Fruit fly (Drosophila melanogaster) whole organism, prepupa: ENCODE results near the gene eIF1A.

Experiments
- Blimp-1 ChIP-seq: fragments of 200-800 bp; sonication (Bioruptor generic); optimal IDR thresholded peaks from 3 replicates; lab custom pipeline; 2017; ENCODE audit warnings: missing biosample characterization, missing genetic modification characterization, mild to moderate bottlenecking, moderate library complexity, missing genetic modification reagents
- CG10631 ChIP-seq: fragments of 200-800 bp; sonication (Bioruptor generic); optimal IDR thresholded peaks from 2 replicates; lab custom pipeline; 2016; ENCODE audit warnings: missing biosample characterization, missing genetic modification characterization
- CG10669 ChIP-seq: fragments of 200-800 bp; sonication (Bioruptor generic); optimal IDR thresholded peaks from 3 replicates; lab custom pipeline; 2018; ENCODE audit warnings: missing biosample characterization, mild to moderate bottlenecking, missing genetic modification characterization, moderate library complexity
- CG11294 ChIP-seq: fragments of 200-800 bp; sonication (Bioruptor generic); IDR thresholded peaks from 2 replicates; pipeline ENCODE4 v1.3.6; 2022; ENCODE audit warnings: missing biosample characterization, missing genetic modification characterization
- CG11762 ChIP-seq: fragments of 200-800 bp; sonication (Bioruptor generic); optimal IDR thresholded peaks from 3 replicates; lab custom pipeline; 2016; ENCODE audit warnings: missing biosample characterization, missing genetic modification characterization; ENCODE audit not compliant: insufficient read depth
- CG11902 ChIP-seq: fragments of 200-800 bp; sonication (Bioruptor generic); optimal IDR thresholded peaks from 3 replicates; lab custom pipeline; 2016; ENCODE audit warnings: missing biosample characterization, missing genetic modification characterization
- CG1621 ChIP-seq: fragments of 200-800 bp; sonication (Bioruptor generic); optimal IDR thresholded peaks from 3 replicates; lab custom pipeline; 2018; ENCODE audit warnings: missing biosample characterization, mild to moderate bottlenecking, missing genetic modification characterization
- CG16779 ChIP-seq: fragments of 200-800 bp; sonication (Bioruptor generic); optimal IDR thresholded peaks from 3 replicates; lab custom pipeline; 2017; ENCODE audit warnings: missing biosample characterization, mild to moderate bottlenecking, missing genetic modification characterization
- CG3032 ChIP-seq: fragments of 200-800 bp; optimal IDR thresholded peaks from 2 replicates; lab custom pipeline; 2019; ENCODE audit warnings: missing biosample characterization, mild to moderate bottlenecking, missing genetic modification characterization, moderate library complexity
- CG31627 ChIP-seq: fragments of 200-800 bp; sonication (Bioruptor generic); optimal IDR thresholded peaks from 3 replicates; lab custom pipeline; 2016; ENCODE audit warnings: missing biosample characterization, missing genetic modification characterization
- CG32006 ChIP-seq: fragments of 200-800 bp; sonication (Bioruptor generic); optimal IDR thresholded peaks from 3 replicates; lab custom pipeline; 2017; ENCODE audit warnings: missing biosample characterization, mild to moderate bottlenecking, missing genetic modification characterization
- CG3919 ChIP-seq: fragments of 200-800 bp; sonication (Bioruptor generic); optimal IDR thresholded peaks from 3 replicates; lab custom pipeline; 2016; ENCODE audit warnings: missing biosample characterization, missing genetic modification characterization
- CG4318 ChIP-seq: fragments of 200-800 bp; sonication (Bioruptor generic); optimal IDR thresholded peaks from 3 replicates; lab custom pipeline; 2017; ENCODE audit warnings: missing biosample characterization, mild to moderate bottlenecking, missing genetic modification characterization
- CG6163 ChIP-seq: fragments of 200-800 bp; sonication (Bioruptor generic); IDR thresholded peaks from 3 replicates; pipeline ENCODE4 v1.3.6; 2022; ENCODE audit warnings: missing biosample characterization, missing genetic modification characterization
- CG6276 ChIP-seq: fragments of 200-800 bp; sonication (Bioruptor generic); optimal IDR thresholded peaks from 2 replicates; lab custom pipeline; 2017; ENCODE audit warnings: missing biosample characterization, mild to moderate bottlenecking, missing genetic modification characterization
- CG6792 ChIP-seq: fragments of 200-800 bp; sonication (Bioruptor generic); optimal IDR thresholded peaks from 3 replicates; lab custom pipeline; 2016; ENCODE audit warnings: missing biosample characterization, missing genetic modification characterization
- CG6808 ChIP-seq: fragments of 200-800 bp; sonication (Bioruptor generic); optimal IDR thresholded peaks from 3 replicates; lab custom pipeline; 2017; ENCODE audit warnings: missing biosample characterization, missing genetic modification characterization, mild to moderate bottlenecking, moderate library complexity, missing genetic modification reagents
- CG6854 ChIP-seq: fragments of 200-800 bp; sonication (Bioruptor generic); optimal IDR thresholded peaks from 2 replicates; lab custom pipeline; 2017; ENCODE audit warnings: missing biosample characterization, mild to moderate bottlenecking, missing genetic modification characterization
- CG7368 ChIP-seq: fragments of 200-800 bp; sonication (Bioruptor generic); optimal IDR thresholded peaks from 3 replicates; lab custom pipeline; 2016; ENCODE audit warnings: missing biosample characterization, missing genetic modification characterization
- CG8119 ChIP-seq: fragments of 200-800 bp; sonication (Bioruptor generic); IDR thresholded peaks from 3 replicates; pipeline ENCODE4 v1.3.6; 2022; ENCODE audit warnings: missing biosample characterization, missing genetic modification characterization
- CG8319 ChIP-seq: fragments of 200-800 bp; sonication (Bioruptor generic); optimal IDR thresholded peaks from 3 replicates; lab custom pipeline; 2016; ENCODE audit warnings: missing biosample characterization, missing genetic modification characterization
- CG9139 ChIP-seq: fragments of 200-800 bp; sonication (Bioruptor generic); optimal IDR thresholded peaks from 3 replicates; lab custom pipeline; 2017; ENCODE audit warnings: missing biosample characterization, mild to moderate bottlenecking, missing genetic modification characterization
- Eip75B ChIP-seq: fragments of 200-800 bp; sonication (Bioruptor generic); optimal IDR thresholded peaks from 3 replicates; lab custom pipeline; 2016; ENCODE audit warnings: missing biosample characterization, missing genetic modification characterization
- Eip93F ChIP-seq: fragments of 200-800 bp; sonication (Bioruptor generic); optimal IDR thresholded peaks from 2 replicates; lab custom pipeline; 2016; ENCODE audit warnings: missing biosample characterization, mild to moderate bottlenecking, missing genetic modification characterization
- Ets21C ChIP-seq: fragments of 200-800 bp; sonication (Bioruptor generic); optimal IDR thresholded peaks from 3 replicates; lab custom pipeline; 2016; ENCODE audit warnings: missing biosample characterization, missing genetic modification characterization
- Ets96B ChIP-seq: fragments of 200-800 bp; optimal IDR thresholded peaks from 2 replicates; lab custom pipeline; 2019; ENCODE audit warnings: missing biosample characterization, mild to moderate bottlenecking, missing genetic modification characterization, moderate library complexity
- Gug ChIP-seq: fragments of 200-800 bp; sonication (Bioruptor generic); IDR thresholded peaks from 2 replicates; pipeline ENCODE4 v1.3.6; 2022; ENCODE audit warnings: missing biosample characterization, missing genetic modification characterization
- Hr38 ChIP-seq: sonication (Bioruptor generic); optimal IDR thresholded peaks from 2 replicates; lab custom pipeline; 2016; ENCODE audit warnings: missing biosample characterization, missing genetic modification characterization
- Hr39 ChIP-seq: fragments of 200-800 bp; sonication (Bioruptor generic); optimal IDR thresholded peaks from 2 replicates; lab custom pipeline; 2016; ENCODE audit warnings: missing biosample characterization, missing genetic modification characterization
- Hr4 ChIP-seq: fragments of 200-800 bp; sonication (Bioruptor generic); optimal IDR thresholded peaks from 3 replicates; lab custom pipeline; 2016; ENCODE audit warnings: missing biosample characterization, missing genetic modification characterization
- Lpt ChIP-seq: fragments of 200-800 bp; sonication (Bioruptor generic); optimal IDR thresholded peaks from 3 replicates; lab custom pipeline; 2016; ENCODE audit warnings: missing biosample characterization, missing genetic modification characterization
- Met ChIP-seq: fragments of 200-800 bp; sonication (Bioruptor generic); optimal IDR thresholded peaks from 3 replicates; lab custom pipeline; 2016; ENCODE audit warnings: missing biosample characterization, missing genetic modification characterization
- OdsH ChIP-seq: fragments of 200-800 bp; sonication (Bioruptor generic); optimal IDR thresholded peaks from 3 replicates; lab custom pipeline; 2016; ENCODE audit warnings: missing biosample characterization, missing genetic modification characterization
- Smox ChIP-seq: fragments of 200-800 bp; sonication (Bioruptor generic); optimal IDR thresholded peaks from 3 replicates; lab custom pipeline; 2016; ENCODE audit warnings: missing biosample characterization, missing genetic modification characterization
- Sox14 ChIP-seq: fragments of 200-800 bp; sonication (Bioruptor generic); optimal IDR thresholded peaks from 3 replicates; lab custom pipeline; 2016; ENCODE audit warnings: missing biosample characterization, missing genetic modification characterization
- Sox15 ChIP-seq: fragments of 200-800 bp; sonication (Bioruptor generic); optimal IDR thresholded peaks from 3 replicates; lab custom pipeline; 2016; ENCODE audit warnings: missing biosample characterization, missing genetic modification characterization
- cyc ChIP-seq: fragments of 200-800 bp; sonication (Bioruptor generic); optimal IDR thresholded peaks from 3 replicates; lab custom pipeline; 2016; ENCODE audit warnings: missing biosample characterization, missing genetic modification characterization
- dac ChIP-seq: fragments of 200-800 bp; sonication (Bioruptor generic); optimal IDR thresholded peaks from 2 replicates; lab custom pipeline; 2017; ENCODE audit warnings: missing biosample characterization, mild to moderate bottlenecking, missing genetic modification characterization
- esn ChIP-seq: fragments of 200-800 bp; sonication (Bioruptor generic); optimal IDR thresholded peaks from 2 replicates; lab custom pipeline; 2016; ENCODE audit warnings: missing biosample characterization, mild to moderate bottlenecking, missing genetic modification characterization, moderate library complexity
- fd59A ChIP-seq: fragments of 200-800 bp; sonication (Bioruptor generic); optimal IDR thresholded peaks from 2 replicates; lab custom pipeline; 2017; ENCODE audit warnings: missing biosample characterization, mild to moderate bottlenecking, missing genetic modification characterization, missing genetic modification reagents
- fkh ChIP-seq: fragments of 200-800 bp; sonication (Bioruptor generic); optimal IDR thresholded peaks from 3 replicates; lab custom pipeline; 2017; ENCODE audit warnings: missing biosample characterization, mild to moderate bottlenecking, missing genetic modification characterization, moderate library complexity
- lz ChIP-seq: fragments of 200-800 bp; sonication (Bioruptor generic); optimal IDR thresholded peaks from 3 replicates; lab custom pipeline; 2016; ENCODE audit warnings: missing biosample characterization, missing genetic modification characterization
- net ChIP-seq: fragments of 200-800 bp; sonication (Bioruptor generic); optimal IDR thresholded peaks from 3 replicates; lab custom pipeline; 2016; ENCODE audit warnings: missing biosample characterization, missing genetic modification characterization
- salr ChIP-seq, 2 experiments: fragments of 200-800 bp; sonication (Bioruptor generic); optimal IDR thresholded peaks; 3 replicates each; lab custom pipeline; 2016 to 2018; ENCODE audit warnings: missing biosample characterization in 2 of 2, missing genetic modification characterization in 2 of 2, mild to moderate bottlenecking in 1 of 2
- spab ChIP-seq: fragments of 200-800 bp; sonication (Bioruptor generic); optimal IDR thresholded peaks from 2 replicates; lab custom pipeline; 2017; ENCODE audit warnings: missing biosample characterization, mild to moderate bottlenecking, missing genetic modification characterization, missing genetic modification reagents
- ss ChIP-seq, 2 experiments: fragments of 200-800 bp; sonication (Bioruptor generic); optimal IDR thresholded peaks; 2 replicates in 1 of 2; 3 replicates in 1 of 2; lab custom pipeline; 2017 to 2018; ENCODE audit warnings: mild to moderate bottlenecking in 2 of 2, missing biosample characterization in 2 of 2, missing genetic modification characterization in 2 of 2, moderate library complexity in 1 of 2
- svp ChIP-seq: fragments of 200-800 bp; sonication (Bioruptor generic); peaks from one replicate; lab custom pipeline; 2016; ENCODE audit warnings: missing biosample characterization, missing genetic modification characterization
- topi ChIP-seq: fragments of 200-800 bp; sonication (Bioruptor generic); optimal IDR thresholded peaks from 3 replicates; lab custom pipeline; 2016; ENCODE audit warnings: missing biosample characterization, missing genetic modification characterization
- vri ChIP-seq: fragments of 200-800 bp; sonication (Bioruptor generic); optimal IDR thresholded peaks from 3 replicates; lab custom pipeline; 2016; ENCODE audit warnings: missing biosample characterization, mild to moderate bottlenecking, missing genetic modification characterization

The eIF1A gene

DNA sequence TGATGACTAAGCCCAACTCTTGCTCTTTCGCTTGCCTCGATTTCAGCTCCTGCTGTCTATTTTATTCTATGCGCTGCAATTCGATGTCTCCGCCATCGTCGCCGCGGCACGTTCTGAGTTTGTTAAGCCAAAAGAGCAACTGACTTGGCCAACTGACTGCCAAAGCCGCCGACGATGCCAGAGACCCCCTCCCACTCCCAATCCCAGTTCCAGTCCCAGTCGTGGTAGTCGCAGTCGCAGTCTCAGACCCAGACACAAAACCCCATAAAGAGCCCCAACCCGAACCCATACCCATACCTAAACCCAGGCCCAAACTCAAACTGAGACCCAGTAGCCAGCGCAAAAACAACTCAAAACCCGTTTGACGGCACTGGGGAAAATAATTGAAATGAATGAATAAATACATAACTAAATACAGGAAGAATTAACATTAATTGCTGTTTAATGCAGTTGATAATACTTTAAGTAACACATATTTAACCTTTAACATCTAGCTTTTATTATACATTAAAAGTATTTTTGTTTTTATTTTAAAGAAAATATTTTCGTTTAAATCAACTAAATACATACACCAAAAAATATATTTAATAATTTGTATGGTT, 36.4 kb downstream of the eIF1A start (continued):
- no peak; the same call in 2 of the 3 replicates for TF ChIP-seq CG6163
- TF ChIP-seq CG6276 (GFP tag; lab: Kevin White, UChicago) = peak; percentile 13
- no peak for TF ChIP-seq Met

DNA sequence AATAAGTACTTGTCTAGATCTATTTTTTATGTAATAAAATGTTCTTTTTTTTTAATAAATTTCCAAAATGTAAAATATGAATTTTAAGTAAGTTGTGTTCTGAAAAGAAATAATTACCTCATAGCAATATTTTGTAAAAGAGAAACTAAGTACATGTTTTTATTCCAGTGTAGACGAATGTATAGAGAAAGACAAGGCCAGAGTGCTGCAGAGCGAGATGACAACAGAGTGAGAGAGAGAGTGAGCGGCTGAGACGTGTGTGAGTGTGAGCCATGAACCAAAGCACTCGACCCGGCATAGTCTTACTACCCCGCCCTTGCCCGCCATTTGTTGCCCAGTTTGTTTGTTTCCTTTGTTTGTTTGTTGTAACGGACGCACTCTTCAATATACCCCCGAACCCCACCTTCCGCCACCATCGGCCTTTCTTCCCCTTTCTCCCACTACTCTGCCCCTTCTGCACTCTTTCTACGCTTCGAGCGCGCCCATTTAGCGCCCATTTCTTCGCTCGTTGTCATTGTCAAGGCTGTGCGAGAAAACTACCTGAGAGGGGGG, 37.0 kb downstream of the eIF1A start:
- TF ChIP-seq Sox15 (GFP tag; lab: Kevin White, UChicago) = no peak
- TF ChIP-seq CG9139 = peak; percentile 66
- TF ChIP-seq CG1621 (tag; lab: Kevin White, UChicago) = peak; percentile 65
- TF ChIP-seq Smox (GFP tag; lab: Kevin White, UChicago) = no peak
- TF ChIP-seq ss (GFP tag; optimal IDR thresholded peaks at IDR 0.05; lab: Kevin White, UChicago) = peak; percentile 36 to 46
- peak; percentile 0 for TF ChIP-seq Hr4 (GFP tag; lab: Kevin White, UChicago)
- peak; percentile 85 for TF ChIP-seq CG6163
- TF ChIP-seq CG7368 (GFP tag; lab: Kevin White, UChicago) = peak; percentile 0
- no peak for TF ChIP-seq dac (GFP tag; lab: Kevin White, UChicago)
- TF ChIP-seq svp (GFP tag; lab: Kevin White, UChicago) = peak; percentile 37
- peak; percentile 62 for TF ChIP-seq CG32006 (GFP tag; lab: Kevin White, UChicago)
- peak; percentile 59 for TF ChIP-seq CG10631 (GFP tag; lab: Kevin White, UChicago)
- TF ChIP-seq net (GFP tag; lab: Kevin White, UChicago) = peak; percentile 7
- TF ChIP-seq CG6792 (GFP tag; lab: Kevin White, UChicago) = peak; percentile 39
- no peak for TF ChIP-seq Hr38 (GFP tag; lab: Kevin White, UChicago)
- TF ChIP-seq CG11762 (GFP tag; lab: Kevin White, UChicago) = peak; percentile 15
- no peak for TF ChIP-seq vri (GFP tag; lab: Kevin White, UChicago)
- TF ChIP-seq Ets96B (tag; lab: Kevin White, UChicago) = peak; percentile 51
- peak; percentile 46 for TF ChIP-seq Eip75B (GFP tag; lab: Kevin White, UChicago)
- TF ChIP-seq fkh (GFP tag; lab: Kevin White, UChicago) = peak; percentile 99
- no peak for TF ChIP-seq cyc (GFP tag; lab: Kevin White, UChicago)
- TF ChIP-seq CG8119 (GFP tag; lab: Robert Waterston, UW) = peak; percentile 31; the same call in 1 of the 3 replicates
- peak; percentile 88 for TF ChIP-seq Sox14
- TF ChIP-seq fd59A (GFP tag; lab: Kevin White, UChicago) = no peak
- peak; percentile 6 for TF ChIP-seq spab (GFP tag; lab: Kevin White, UChicago)
- TF ChIP-seq CG11294 (GFP tag; lab: Robert Waterston, UW) = no peak
- peak; percentile 58 to 82 for TF ChIP-seq salr (GFP tag; optimal IDR thresholded peaks at IDR 0.05; lab: Kevin White, UChicago)
- TF ChIP-seq Hr39 (GFP tag; lab: Kevin White, UChicago) = peak; percentile 27
- TF ChIP-seq CG4318 = peak; percentile 15
- TF ChIP-seq Blimp-1 (GFP tag; lab: Kevin White, UChicago) = peak; percentile 33
- peak; percentile 6 for TF ChIP-seq CG16779 (tag; lab: Kevin White, UChicago)
- peak; percentile 70 for TF ChIP-seq CG6854 (GFP tag; lab: Kevin White, UChicago)
- TF ChIP-seq esn = peak; percentile 61
- TF ChIP-seq CG6808 = peak; percentile 44
- TF ChIP-seq Gug (GFP tag; lab: Robert Waterston, UW) = no peak
- no peak for TF ChIP-seq CG8319
- no peak for TF ChIP-seq Eip93F (GFP tag; lab: Kevin White, UChicago)
- TF ChIP-seq CG11902 (GFP tag; lab: Kevin White, UChicago) = no peak
- TF ChIP-seq OdsH (GFP tag; lab: Kevin White, UChicago) = peak; percentile 15
- TF ChIP-seq Lpt (GFP tag; lab: Kevin White, UChicago) = peak; percentile 55
- no peak for TF ChIP-seq topi (GFP tag; lab: Kevin White, UChicago)
- peak; percentile 57 for TF ChIP-seq CG3919
- no peak for TF ChIP-seq CG31627 (GFP tag; lab: Kevin White, UChicago)
- no peak for TF ChIP-seq lz (GFP tag; lab: Kevin White, UChicago)
- no peak for TF ChIP-seq Ets21C (GFP tag; lab: Kevin White, UChicago)
- TF ChIP-seq CG3032 (tag; lab: Kevin White, UChicago) = peak; percentile 62
- TF ChIP-seq CG10669 (GFP tag; lab: Kevin White, UChicago) = peak; percentile 45
